Worm (Caenorhabditis elegans) whole organism, L4 larva: ENCODE results near the gene C34B4.3.

Experiments
- Y105C5A.15 ChIP-seq: fragments of 200-800 bp; sonication (Bioruptor generic); IDR thresholded peaks from 2 replicates; pipeline ENCODE4 v1.3.6; 2022; ENCODE audit warnings: missing genetic modification characterization, missing compliant biosample characterization
- aly-2 ChIP-seq: sonication (generic microtip); optimal IDR thresholded peaks from 2 replicates; lab custom pipeline; 2018; ENCODE audit warnings: missing biosample characterization, missing genetic modification characterization
- attf-4 ChIP-seq: sonication (generic microtip); optimal IDR thresholded peaks from 3 replicates; lab custom pipeline; 2017; ENCODE audit warnings: missing biosample characterization, missing genetic modification characterization
- ceh-28 ChIP-seq: fragments of 150-350 bp; optimal IDR thresholded peaks from 2 replicates; lab custom pipeline; 2014; ENCODE audit warnings: missing biosample characterization, missing genetic modification reagents, missing genetic modification characterization
- dpl-1 ChIP-seq: fragments of 150-350 bp; optimal IDR thresholded peaks from 2 replicates; lab custom pipeline; 2014; ENCODE audit warnings: missing biosample characterization, missing genetic modification reagents, missing genetic modification characterization
- egl-43 ChIP-seq: fragments of 200-800 bp; sonication (Bioruptor generic); IDR thresholded peaks from 2 replicates; pipeline ENCODE4 v1.3.6; 2022; ENCODE audit warnings: missing genetic modification reagents, missing genetic modification characterization, missing compliant biosample characterization
- nhr-28 ChIP-seq: fragments of 150-350 bp; optimal IDR thresholded peaks from 2 replicates; lab custom pipeline; 2014; ENCODE audit warnings: missing biosample characterization, missing genetic modification characterization
- zag-1 ChIP-seq: fragments of 150-350 bp; optimal IDR thresholded peaks from 2 replicates; lab custom pipeline; 2014; ENCODE audit warnings: missing biosample characterization, missing genetic modification characterization
- ztf-11 ChIP-seq: fragments of 150-350 bp; optimal IDR thresholded peaks from 2 replicates; lab custom pipeline; 2014; ENCODE audit warnings: missing biosample characterization, missing genetic modification characterization

- TF ChIP-seq egl-43 (no peak), zag-1 (tag; lab: Kevin White, UChicago) (no peak), Y105C5A.15 (GFP tag; lab: Robert Waterston, UW) (no peak), ztf-11 (tag; lab: Kevin White, UChicago) (no peak), ceh-28 (tag; lab: Kevin White, UChicago) (no peak), nhr-28 (tag; lab: Kevin White, UChicago) (no peak), aly-2 (tag; lab: Kevin White, UChicago) (no peak), dpl-1 (no peak), attf-4 (tag; lab: Kevin White, UChicago) (no peak)
These were observed 43.7 kb upstream of the C34B4.3 start for ce11 chrV:13114552-13115237.
